Worm (Caenorhabditis elegans): ENCODE results near the gene gcy-6.

DNA sequence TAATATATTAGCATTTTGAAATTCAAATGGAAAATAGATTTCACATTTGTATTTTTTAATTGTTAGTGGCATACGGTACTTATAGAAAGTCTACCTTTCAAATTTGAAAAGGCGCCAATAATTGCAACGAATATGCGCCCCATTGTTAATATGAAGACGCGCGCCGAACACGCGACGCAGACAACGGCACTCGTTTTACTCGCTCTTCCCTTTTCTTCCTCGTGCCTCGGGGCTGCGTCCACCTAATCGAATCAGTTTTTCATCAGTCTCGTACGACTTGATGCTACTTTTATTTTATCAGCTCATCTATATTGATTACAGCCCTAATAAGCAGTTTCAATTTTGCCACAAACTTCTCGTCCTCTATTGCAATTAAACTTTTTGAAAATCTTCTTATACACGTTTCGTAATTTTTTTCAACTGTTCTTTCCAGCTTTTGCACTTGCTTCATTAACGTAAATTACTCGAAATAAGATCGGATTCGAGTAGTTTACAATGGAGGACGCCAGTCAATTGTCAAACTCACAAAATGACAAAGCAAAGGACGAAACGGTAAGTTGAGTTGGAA is 48.1 kb upstream of the gcy-6 start, which contains the start of gene cash-1:
- peak; percentile 6 to 77 (median 18) for TF ChIP-seq ceh-82 (tag; optimal IDR thresholded peaks at IDR 0.05)
- TF ChIP-seq fkh-10 (GFP tag; optimal IDR thresholded peaks at IDR 0.05) = peak; percentile 36
- TF ChIP-seq nhr-84 (tag; optimal IDR thresholded peaks at IDR 0.05) = no peak
- TF ChIP-seq pag-3 (tag; optimal IDR thresholded peaks at IDR 0.05; ENCODE audit: borderline replicate concordance, insufficient read depth) = no peak
- peak; percentile 68 for TF ChIP-seq xbp-1 (tag; optimal IDR thresholded peaks at IDR 0.05)
- TF ChIP-seq lin-13 (GFP tag; optimal IDR thresholded peaks at IDR 0.05) = peak; percentile 52
- TF ChIP-seq nhr-71 (tag; optimal IDR thresholded peaks at IDR 0.05) = peak; percentile 82
- no peak for TF ChIP-seq C34B4.2 (tag; optimal IDR thresholded peaks at IDR 0.05)

Measured in whole organism, L1 larva.